Worm (Caenorhabditis elegans) whole organism, early embryonic: ENCODE results near the gene ZK721.4.

Source experiments
- hmbx-1 ChIP-seq: sonication (generic microtip); optimal IDR thresholded peaks from 2 replicates; lab custom pipeline; 2016; ENCODE audit warnings: mild to moderate bottlenecking, missing genetic modification characterization, missing compliant biosample characterization
- hnd-1 ChIP-seq: sonication (generic microtip); optimal IDR thresholded peaks from 2 replicates; lab custom pipeline; 2016; ENCODE audit warnings: missing genetic modification characterization, missing compliant biosample characterization
- scrt-1 ChIP-seq: fragments of 200-800 bp; sonication (Bioruptor generic); IDR thresholded peaks from 2 replicates; pipeline ENCODE4 v1.3.6; 2022; ENCODE audit warnings: missing genetic modification characterization, missing compliant biosample characterization
- sea-1 ChIP-seq: fragments of 200-800 bp; sonication (Bioruptor generic); conservative IDR thresholded peaks from 2 replicates; pipeline ENCODE4 v1.3.6; 2022; ENCODE audit warnings: missing genetic modification characterization, missing compliant biosample characterization
- tra-4 ChIP-seq: sonication (generic microtip); optimal IDR thresholded peaks from 2 replicates; lab custom pipeline; 2017; ENCODE audit warnings: missing genetic modification characterization, missing compliant biosample characterization

- no peak for TF ChIP-seq scrt-1 (GFP tag; lab: Robert Waterston, UW)
- TF ChIP-seq hmbx-1 (tag; lab: Kevin White, UChicago), result no peak
- no peak for TF ChIP-seq tra-4 (tag; lab: Kevin White, UChicago)
- no peak for TF ChIP-seq hnd-1
- TF ChIP-seq sea-1 (GFP tag; lab: Robert Waterston, UW), result no peak
These were observed 52.5 kb downstream of the ZK721.4 start, which contains the start of gene C28G1.6 for ce11 chrX:8831162-8831561.
